Worm (Caenorhabditis elegans) whole organism, L4 larva: ENCODE data around the gene Y40A1A.2.

Source experiments
- ama-1 ChIP-seq: fragments of 150-350 bp; optimal IDR thresholded peaks from 2 replicates; lab custom pipeline; 2014; ENCODE audit warnings: inconsistent platforms, mixed read lengths
- daf-16 ChIP-seq, 3 experiments: sonication (generic microtip); optimal IDR thresholded peaks; 2 replicates each; lab custom pipeline; 2016 to 2017; ENCODE audit warnings: missing genetic modification characterization in 3 of 3, missing genetic modification reagents in 3 of 3, mild to moderate bottlenecking in 2 of 3, missing compliant biosample characterization in 2 of 3, missing biosample characterization in 1 of 3, moderate library complexity in 1 of 3
- fkh-10 ChIP-seq: fragments of 150-350 bp; optimal IDR thresholded peaks from 2 replicates; lab custom pipeline; 2014; ENCODE audit warnings: missing biosample characterization, missing genetic modification reagents, missing genetic modification characterization
- pha-4 ChIP-seq, 2 experiments: fragments of 150-350 bp in 1 of 2; fragments of 200-800 bp in 1 of 2; sonication (Bioruptor generic) in 1 of 2; IDR thresholded peaks in 1 of 2; optimal IDR thresholded peaks in 1 of 2; 2 replicates each; pipeline versions ENCODE4 v1.3.6 to Lab custom; 2014 to 2022; ENCODE audit warnings: missing genetic modification characterization in 2 of 2, missing genetic modification reagents in 2 of 2, missing biosample characterization in 1 of 2, missing compliant biosample characterization in 1 of 2
- pqm-1 ChIP-seq: sonication (generic microtip); optimal IDR thresholded peaks from 2 replicates; lab custom pipeline; 2017; ENCODE audit warnings: missing biosample characterization, missing genetic modification characterization

DNA sequence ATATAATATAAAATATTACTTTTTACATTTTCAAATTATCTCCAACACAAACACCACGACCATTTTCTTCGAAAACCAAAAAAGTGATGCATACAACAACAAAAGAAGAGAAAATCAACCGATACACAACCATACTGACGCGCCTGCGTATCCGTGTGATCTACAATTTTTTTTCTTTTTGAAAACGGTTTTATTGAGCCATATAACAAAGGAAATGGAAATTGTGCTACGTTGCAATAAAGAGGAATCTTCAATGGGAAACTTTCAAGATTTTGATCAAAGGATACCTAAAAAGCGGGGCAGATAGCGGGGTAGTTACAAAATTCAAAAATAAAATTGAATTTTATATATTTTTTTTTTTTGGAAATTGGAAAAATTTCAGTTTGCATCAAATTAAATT, 15.8 kb upstream of the Y40A1A.2 start, which contains the start of gene F52D2.5:
- TF ChIP-seq ama-1 (lab: Kevin White, UChicago) (no peak), pqm-1 (tag; lab: Kevin White, UChicago) (no peak), daf-16 (GFP tag; optimal IDR thresholded peaks at IDR 0.05; lab: Kevin White, UChicago) (no peak), daf-16 (tag; optimal IDR thresholded peaks at IDR 0.05; lab: Kevin White, UChicago) (no peak), fkh-10 (GFP tag; lab: Kevin White, UChicago) (no peak), pha-4 (GFP tag; IDR thresholded peaks at IDR 0.05; lab: Robert Waterston, UW) (no peak), pha-4 (tag; optimal IDR thresholded peaks at IDR 0.05; lab: Kevin White, UChicago) (no peak)
